Fruit fly (Drosophila melanogaster) whole organism, embryonic: ENCODE data around the gene CG17660.
A peak's percentile ranks its signal among the peaks of the same experiment; 100 is the strongest.

Experiments used
- Adf1 ChIP-seq: fragments of 200-800 bp; sonication (Bioruptor generic); IDR thresholded peaks from 2 replicates; pipeline ENCODE4 v1.3.6; 2022; ENCODE audit warnings: missing biosample characterization, missing genetic modification characterization
- Antp ChIP-seq: fragments of 200-800 bp; sonication (Bioruptor generic); optimal IDR thresholded peaks from 3 replicates; lab custom pipeline; 2016; ENCODE audit warnings: missing biosample characterization, missing genetic modification characterization
- Blimp-1 ChIP-seq: fragments of 200-800 bp; sonication (Bioruptor generic); optimal IDR thresholded peaks from 3 replicates; lab custom pipeline; 2018; ENCODE audit warnings: missing biosample characterization, missing genetic modification characterization, mild to moderate bottlenecking, moderate library complexity, missing genetic modification reagents
- CG10267 ChIP-seq: fragments of 200-800 bp; sonication (Bioruptor generic); optimal IDR thresholded peaks from 2 replicates; lab custom pipeline; 2018; ENCODE audit warnings: missing biosample characterization, mild to moderate bottlenecking, missing genetic modification characterization, moderate library complexity
- CG10431 ChIP-seq: fragments of 200-800 bp; sonication (Bioruptor generic); optimal IDR thresholded peaks from 3 replicates; lab custom pipeline; 2018; ENCODE audit warnings: missing biosample characterization, mild to moderate bottlenecking, missing genetic modification characterization
- CG10565 ChIP-seq: fragments of 200-800 bp; sonication (Bioruptor generic); optimal IDR thresholded peaks from 3 replicates; lab custom pipeline; 2016; ENCODE audit warnings: missing biosample characterization, mild to moderate bottlenecking, missing genetic modification characterization
- CG10959 ChIP-seq: fragments of 200-800 bp; sonication (Bioruptor generic); IDR thresholded peaks from 2 replicates; pipeline ENCODE4 v1.3.6; 2022; ENCODE audit warnings: missing biosample characterization, missing genetic modification characterization
- CG12104 ChIP-seq: fragments of 200-800 bp; sonication (Bioruptor generic); optimal IDR thresholded peaks from 3 replicates; lab custom pipeline; 2016; ENCODE audit warnings: missing biosample characterization, missing genetic modification characterization
- CG12391 ChIP-seq: fragments of 200-800 bp; sonication (Bioruptor generic); optimal IDR thresholded peaks from 3 replicates; lab custom pipeline; 2018; ENCODE audit warnings: missing biosample characterization, mild to moderate bottlenecking, missing genetic modification characterization, moderate library complexity
- CG13775 ChIP-seq: fragments of 200-800 bp; sonication (Bioruptor generic); optimal IDR thresholded peaks from 3 replicates; lab custom pipeline; 2017; ENCODE audit warnings: missing biosample characterization, mild to moderate bottlenecking, missing genetic modification characterization
- CG15073 ChIP-seq: fragments of 200-800 bp; sonication (Bioruptor generic); optimal IDR thresholded peaks from 2 replicates; lab custom pipeline; 2016; ENCODE audit warnings: missing biosample characterization, missing genetic modification characterization
- CG16779 ChIP-seq: fragments of 200-800 bp; sonication (Bioruptor generic); IDR thresholded peaks from 2 replicates; pipeline ENCODE4 v1.3.6; 2022; ENCODE audit warnings: missing biosample characterization, missing genetic modification characterization
- CG1832 ChIP-seq: fragments of 200-800 bp; sonication (Bioruptor generic); optimal IDR thresholded peaks from 2 replicates; lab custom pipeline; 2017; ENCODE audit warnings: missing biosample characterization, mild to moderate bottlenecking, missing genetic modification characterization, inconsistent platforms
- CG3838 ChIP-seq: fragments of 200-800 bp; sonication (Bioruptor generic); optimal IDR thresholded peaks from 3 replicates; lab custom pipeline; 2016; ENCODE audit warnings: missing biosample characterization, missing genetic modification characterization
- CG4730 ChIP-seq: fragments of 200-800 bp; sonication (Bioruptor generic); IDR thresholded peaks from 2 replicates; pipeline ENCODE4 v1.3.6; 2022; ENCODE audit warnings: missing biosample characterization, missing genetic modification characterization
- CG6791 ChIP-seq: fragments of 200-800 bp; sonication (Bioruptor generic); IDR thresholded peaks from 3 replicates; pipeline ENCODE4 v1.3.6; 2022; ENCODE audit warnings: missing biosample characterization, missing genetic modification characterization; ENCODE audit not compliant: partially characterized antibody
- CG7786 ChIP-seq: fragments of 200-800 bp; sonication (Bioruptor generic); optimal IDR thresholded peaks from 2 replicates; lab custom pipeline; 2016; ENCODE audit warnings: missing biosample characterization, missing genetic modification characterization
- CG7928 ChIP-seq: fragments of 200-800 bp; sonication (Bioruptor generic); optimal IDR thresholded peaks from 2 replicates; lab custom pipeline; 2017; ENCODE audit warnings: missing biosample characterization, mild to moderate bottlenecking, missing genetic modification characterization
- CG7987 ChIP-seq: fragments of 200-800 bp; sonication (Bioruptor generic); optimal IDR thresholded peaks from 2 replicates; lab custom pipeline; 2018; ENCODE audit warnings: missing biosample characterization, mild to moderate bottlenecking, missing genetic modification characterization, moderate library complexity
- E2f1 ChIP-seq: fragments of 200-800 bp; sonication (Bioruptor generic); IDR thresholded peaks from 2 replicates; pipeline ENCODE4 v1.3.6; 2022; ENCODE audit warnings: missing biosample characterization, missing genetic modification characterization
- Ets97D ChIP-seq: fragments of 200-800 bp; sonication (Bioruptor generic); optimal IDR thresholded peaks from 3 replicates; lab custom pipeline; 2016; ENCODE audit warnings: missing biosample characterization, missing genetic modification characterization
- HLH54F ChIP-seq: fragments of 200-800 bp; sonication (Bioruptor generic); optimal IDR thresholded peaks from 3 replicates; lab custom pipeline; 2016; ENCODE audit warnings: missing biosample characterization, missing genetic modification characterization
- Hey ChIP-seq: fragments of 200-800 bp; sonication (Bioruptor generic); optimal IDR thresholded peaks from 3 replicates; lab custom pipeline; 2018; ENCODE audit warnings: missing biosample characterization, mild to moderate bottlenecking, missing genetic modification characterization
- Lim3 ChIP-seq: fragments of 200-800 bp; sonication (Bioruptor generic); IDR thresholded peaks from 2 replicates; pipeline ENCODE4 v1.3.6; 2022; ENCODE audit warnings: missing biosample characterization, missing genetic modification characterization
- Sry-β ChIP-seq: fragments of 200-800 bp; sonication (Bioruptor generic); optimal IDR thresholded peaks from 2 replicates; lab custom pipeline; 2018; ENCODE audit warnings: missing biosample characterization, mild to moderate bottlenecking, missing genetic modification characterization, moderate library complexity
- Xbp1 ChIP-seq: fragments of 200-800 bp; sonication (Bioruptor generic); optimal IDR thresholded peaks from 3 replicates; lab custom pipeline; 2016; ENCODE audit warnings: missing biosample characterization, mild to moderate bottlenecking, missing genetic modification characterization
- cad ChIP-seq: fragments of >200 bp; optimal IDR thresholded peaks from 2 replicates; lab custom pipeline; 2017; ENCODE audit warnings: missing biosample characterization, missing genetic modification characterization
- ci ChIP-seq: fragments of 200-800 bp; sonication (Bioruptor generic); IDR thresholded peaks from 3 replicates; pipeline ENCODE4 v1.3.6; 2022; ENCODE audit warnings: missing biosample characterization, missing genetic modification characterization
- crp ChIP-seq, 2 experiments: fragments of 200-800 bp; sonication (Bioruptor generic); optimal IDR thresholded peaks; 2 replicates in 1 of 2; 3 replicates in 1 of 2; lab custom pipeline; 2017; ENCODE audit warnings: missing biosample characterization in 2 of 2, missing genetic modification characterization in 2 of 2, mild to moderate bottlenecking in 1 of 2, moderate library complexity in 1 of 2
- exex ChIP-seq: fragments of 200-800 bp; sonication (Bioruptor generic); optimal IDR thresholded peaks from 4 replicates; lab custom pipeline; 2018; ENCODE audit warnings: missing biosample characterization, mild to moderate bottlenecking, missing genetic modification characterization, moderate library complexity
- fu2 ChIP-seq: fragments of 200-800 bp; sonication (Bioruptor generic); optimal IDR thresholded peaks from 2 replicates; lab custom pipeline; 2016; ENCODE audit warnings: missing biosample characterization, missing genetic modification characterization
- gcm ChIP-seq: fragments of 200-800 bp; sonication (Bioruptor generic); optimal IDR thresholded peaks from 2 replicates; lab custom pipeline; 2019; ENCODE audit warnings: missing biosample characterization, mild to moderate bottlenecking, missing genetic modification characterization, moderate library complexity
- gfzf ChIP-seq: fragments of 200-800 bp; sonication (Bioruptor generic); optimal IDR thresholded peaks from 2 replicates; lab custom pipeline; 2016; ENCODE audit warnings: missing biosample characterization, mild to moderate bottlenecking, missing genetic modification characterization, moderate library complexity
- insv ChIP-seq, 2 experiments: fragments of 200-800 bp; sonication (Bioruptor generic); optimal IDR thresholded peaks; 3 replicates each; lab custom pipeline; 2016 to 2018; ENCODE audit warnings: missing biosample characterization in 2 of 2, missing genetic modification characterization in 2 of 2
- jigr1 ChIP-seq: fragments of 200-800 bp; sonication (Bioruptor generic); IDR thresholded peaks from 3 replicates; pipeline ENCODE4 v1.3.6; 2022; ENCODE audit warnings: missing biosample characterization, missing genetic modification characterization
- kah ChIP-seq: fragments of 200-800 bp; sonication (Bioruptor generic); optimal IDR thresholded peaks from 2 replicates; lab custom pipeline; 2018; ENCODE audit warnings: missing biosample characterization, mild to moderate bottlenecking, missing genetic modification characterization
- mirr ChIP-seq: fragments of 200-800 bp; sonication (Bioruptor generic); optimal IDR thresholded peaks from 3 replicates; lab custom pipeline; 2018; ENCODE audit warnings: missing biosample characterization, mild to moderate bottlenecking, missing genetic modification characterization
- oc ChIP-seq: fragments of 200-800 bp; sonication (Bioruptor generic); optimal IDR thresholded peaks from 2 replicates; lab custom pipeline; 2018; ENCODE audit warnings: missing biosample characterization, mild to moderate bottlenecking, missing genetic modification characterization, moderate library complexity
- org-1 ChIP-seq: fragments of 200-800 bp; sonication (Bioruptor generic); optimal IDR thresholded peaks from 2 replicates; lab custom pipeline; 2017; ENCODE audit warnings: missing biosample characterization, missing genetic modification characterization
- peb ChIP-seq: fragments of 200-800 bp; sonication (Bioruptor generic); IDR thresholded peaks from 2 replicates; pipeline ENCODE4 v1.3.6; 2022; ENCODE audit warnings: missing biosample characterization, missing genetic modification characterization
- pita ChIP-seq: fragments of 200-800 bp; sonication (Bioruptor generic); optimal IDR thresholded peaks from 2 replicates; lab custom pipeline; 2017; ENCODE audit warnings: missing biosample characterization, mild to moderate bottlenecking, missing genetic modification characterization
- pros ChIP-seq: fragments of 200-800 bp; sonication (Bioruptor generic); optimal IDR thresholded peaks from 3 replicates; lab custom pipeline; 2019; ENCODE audit warnings: missing biosample characterization, mild to moderate bottlenecking, missing genetic modification characterization, moderate library complexity
- row ChIP-seq: fragments of 200-800 bp; sonication (Bioruptor generic); IDR thresholded peaks from 3 replicates; pipeline ENCODE4 v1.3.6; 2022; ENCODE audit warnings: missing biosample characterization, missing genetic modification characterization
- sens-2 ChIP-seq: fragments of 200-800 bp; sonication (Bioruptor generic); IDR thresholded peaks from 2 replicates; pipeline ENCODE4 v1.3.6; 2022; ENCODE audit warnings: missing biosample characterization, missing genetic modification characterization
- sima ChIP-seq: fragments of 200-800 bp; sonication (Bioruptor generic); optimal IDR thresholded peaks from 2 replicates; lab custom pipeline; 2016; ENCODE audit warnings: missing biosample characterization, missing genetic modification characterization
- sob ChIP-seq: fragments of 200-800 bp; sonication (Bioruptor generic); IDR thresholded peaks from 2 replicates; pipeline ENCODE4 v1.3.6; 2022; ENCODE audit warnings: missing biosample characterization, missing genetic modification characterization
- usp ChIP-seq: fragments of >200 bp; optimal IDR thresholded peaks from 2 replicates; lab custom pipeline; 2017; ENCODE audit warnings: missing biosample characterization, missing genetic modification characterization

Gene CG17660

dm6 chr2L:1709316-1709715 lies 905 bp downstream of the CG17660 start (continued):
- no peak for TF ChIP-seq CG15073 (GFP tag; lab: Kevin White, UChicago)

DNA sequence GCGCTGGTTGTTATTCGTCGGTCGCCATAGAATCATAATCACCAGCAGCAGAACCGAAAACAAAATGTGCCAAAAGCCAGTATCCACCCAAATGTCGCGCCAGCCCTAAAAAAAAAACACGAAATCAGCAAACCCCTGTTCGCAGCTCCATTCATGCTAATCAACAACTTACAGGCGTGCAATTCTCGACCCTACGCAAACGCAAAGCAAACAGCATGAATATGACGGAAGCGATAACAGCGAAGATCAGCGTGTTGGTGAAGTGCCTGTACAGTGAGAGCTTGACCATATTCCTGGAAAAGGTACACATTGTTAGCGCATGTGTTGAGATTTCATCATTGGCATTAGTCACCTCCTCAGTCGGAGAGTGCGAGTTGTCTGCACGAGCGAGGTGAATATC lies 2.1 kb downstream of the CG17660 start:
- TF ChIP-seq CG13775 (no peak), sens-2 (no peak), org-1 (GFP tag; lab: Kevin White, UChicago) (no peak), crp (GFP tag; optimal IDR thresholded peaks at IDR 0.05; lab: Kevin White, UChicago) (no peak), Xbp1 (GFP tag; lab: Kevin White, UChicago) (no peak), gcm (GFP tag; lab: Kevin White, UChicago) (no peak)

- TF ChIP-seq mirr (peak; percentile 86), exex (tag; lab: Kevin White, UChicago) (peak; percentile 91), fu2 (GFP tag; lab: Kevin White, UChicago) (no peak)
- TF ChIP-seq, all 482 proteins: peak for 2
Measured at dm6 chr2L:1706961-1707360, 3.3 kb downstream of the CG17660 start.

DNA sequence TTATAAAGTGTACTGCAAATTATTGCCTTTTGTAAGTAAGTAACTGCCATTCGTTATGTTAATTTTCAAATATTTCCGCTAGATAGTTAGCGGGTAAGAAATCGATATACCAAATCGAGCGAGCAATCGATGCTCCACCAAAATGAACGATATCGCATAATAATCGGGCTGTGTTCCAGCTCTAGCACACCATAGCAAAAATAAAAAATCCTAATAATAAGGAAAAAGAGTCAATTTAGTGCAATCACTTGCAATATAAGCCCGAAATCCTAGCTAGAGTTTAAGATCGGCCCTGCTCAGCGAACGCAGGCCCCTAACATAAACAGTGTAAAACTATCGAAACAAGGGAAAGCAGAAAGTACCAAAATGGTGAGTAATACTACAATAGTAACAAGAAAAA lies 5.5 kb downstream of the CG17660 start, which contains the start of gene cpb:
TSS of gene cpb (plus strand) at position 157 of the 400 bp plus-strand sequence.
- TF ChIP-seq gfzf (GFP tag; lab: Kevin White, UChicago), result peak; percentile 30
- TF ChIP-seq pita (GFP tag; lab: Kevin White, UChicago), result no peak
- no peak for TF ChIP-seq Blimp-1 (GFP tag; lab: Kevin White, UChicago)
- TF ChIP-seq CG12104, result no peak
- no peak for TF ChIP-seq oc (tag; lab: Kevin White, UChicago)
- TF ChIP-seq CG12391 (tag; lab: Kevin White, UChicago), result no peak
- no peak for TF ChIP-seq CG15073 (GFP tag; lab: Kevin White, UChicago)
- TF ChIP-seq CG1832 (GFP tag; lab: Kevin White, UChicago), result no peak
- no peak for TF ChIP-seq kah (GFP tag; lab: Kevin White, UChicago)
- TF ChIP-seq sob (GFP tag; lab: Robert Waterston, UW), result no peak
- TF ChIP-seq HLH54F (GFP tag; lab: Kevin White, UChicago), result no peak
- TF ChIP-seq Hey, result no peak
- no peak for TF ChIP-seq ci
- no peak for TF ChIP-seq E2f1 (GFP tag; lab: Robert Waterston, UW)
- TF ChIP-seq CG7786 (GFP tag; lab: Kevin White, UChicago), result no peak
- TF ChIP-seq CG3838 (GFP tag; lab: Kevin White, UChicago), result no peak
- TF ChIP-seq CG7928 (GFP tag; lab: Kevin White, UChicago), result no peak
- peak; percentile 26 for TF ChIP-seq CG10267 (tag; lab: Kevin White, UChicago)
- no peak for TF ChIP-seq CG10431 (GFP tag; lab: Kevin White, UChicago)
- no peak for TF ChIP-seq CG10959 (GFP tag; lab: Robert Waterston, UW)
- TF ChIP-seq row (GFP tag; lab: Robert Waterston, UW), result no peak; the same call in 2 of the 3 replicates
- no peak for TF ChIP-seq pros (GFP tag; lab: Kevin White, UChicago)
- no peak for TF ChIP-seq Antp (GFP tag; lab: Kevin White, UChicago)
- TF ChIP-seq Ets97D (GFP tag; lab: Kevin White, UChicago), result peak; percentile 6
- no peak for TF ChIP-seq cad (GFP tag; lab: Kevin White, UChicago)
- no peak for TF ChIP-seq Adf1 (GFP tag; lab: Robert Waterston, UW)
- TF ChIP-seq sima (GFP tag; lab: Kevin White, UChicago), result no peak
- no peak for TF ChIP-seq jigr1 (GFP tag; lab: Robert Waterston, UW)
- no peak for TF ChIP-seq CG16779
- TF ChIP-seq CG10565, result no peak
- no peak for TF ChIP-seq CG4730 (GFP tag; lab: Robert Waterston, UW)
- no peak for TF ChIP-seq usp
- TF ChIP-seq Lim3 (GFP tag; lab: Robert Waterston, UW), result no peak
- TF ChIP-seq CG6791 (GFP tag; lab: Robert Waterston, UW), result peak; percentile 94
- no peak for TF ChIP-seq CG7987 (GFP tag; lab: Kevin White, UChicago)
- no peak for TF ChIP-seq Sry-β (GFP tag; lab: Kevin White, UChicago)
- TF ChIP-seq peb, result no peak
- no peak for TF ChIP-seq insv (GFP tag; optimal IDR thresholded peaks at IDR 0.05; lab: Kevin White, UChicago)
